Worm (Caenorhabditis elegans): Measurements from ENCODE around the gene R03H10.4.
A peak's percentile ranks its signal among the peaks of the same experiment; 100 is the strongest.

Gene R03H10.4

ce11 chrII:4182364-4182763, 14.1 kb upstream of the R03H10.4 start, which contains the start of gene R03H10.11:
Gene R03H10.11 (plus strand): TSS chrII:4182664.
- TF ChIP-seq athp-1 (tag; optimal IDR thresholded peaks at IDR 0.05) (no peak), F10E7.11 (tag; optimal IDR thresholded peaks at IDR 0.05) (no peak), Y95B8A.8 (GFP tag; IDR thresholded peaks at IDR 0.05) (no peak), cebp-2 (GFP tag; IDR thresholded peaks at IDR 0.05) (no peak), nhr-27 (tag; optimal IDR thresholded peaks at IDR 0.05) (no peak), ceh-91 (GFP tag; IDR thresholded peaks at IDR 0.05) (no peak), tbx-9 (tag; optimal IDR thresholded peaks at IDR 0.05; ENCODE audit: borderline replicate concordance) (no peak), Y56A3A.18 (GFP tag; IDR thresholded peaks at IDR 0.05) (no peak)

ce11 chrII:4179897-4180296, 11.6 kb upstream of the R03H10.4 start, which contains the start of gene R03H10.1:
Gene R03H10.1 (plus strand): TSS chrII:4180248.
- TF ChIP-seq attf-5 (GFP tag; optimal IDR thresholded peaks at IDR 0.05) (no peak), nhr-80 (tag; optimal IDR thresholded peaks at IDR 0.05) (peak; percentile 21), cebp-1 (GFP tag; IDR thresholded peaks at IDR 0.05) (no peak), cebp-1 (tag; optimal IDR thresholded peaks at IDR 0.05) (peak; percentile 20)

ce11 chrII:4178838-4179237, 10.5 kb upstream of the R03H10.4 start, which contains the start of gene R03H10.7:
Gene R03H10.7 (minus strand): TSS chrII:4178938.
- TF ChIP-seq cebp-1 (GFP tag; IDR thresholded peaks at IDR 0.05) = no peak
- TF ChIP-seq cebp-1 (tag; optimal IDR thresholded peaks at IDR 0.05) = no peak
- no peak for TF ChIP-seq ztf-22 (GFP tag; optimal IDR thresholded peaks at IDR 0.05)
- no peak for TF ChIP-seq cebp-2 (GFP tag; IDR thresholded peaks at IDR 0.05)
- TF ChIP-seq B0019.2 (GFP tag; conservative IDR thresholded peaks at IDR 0.05) = no peak
- TF ChIP-seq lag-1 (GFP tag; IDR thresholded peaks at IDR 0.05) = no peak
- no peak for TF ChIP-seq tlf-1 (GFP tag; optimal IDR thresholded peaks at IDR 0.05)
- no peak for TF ChIP-seq bed-1 (GFP tag; IDR thresholded peaks at IDR 0.05)
- TF ChIP-seq F55B11.4 (tag; optimal IDR thresholded peaks at IDR 0.05; ENCODE audit: borderline replicate concordance, insufficient read depth) = no peak
- no peak for TF ChIP-seq Y67H2A.10 (GFP tag; conservative IDR thresholded peaks at IDR 0.05)
- no peak for TF ChIP-seq gei-17 (GFP tag; optimal IDR thresholded peaks at IDR 0.05)
- TF ChIP-seq egrh-3 (GFP tag; IDR thresholded peaks at IDR 0.05) = no peak
- no peak for TF ChIP-seq hrde-1 (tag; optimal IDR thresholded peaks at IDR 0.05; ENCODE audit: borderline replicate concordance)
- no peak for TF ChIP-seq xnd-1 (tag; optimal IDR thresholded peaks at IDR 0.05)
- no peak for TF ChIP-seq lin-54 (GFP tag; optimal IDR thresholded peaks at IDR 0.05)
- no peak for TF ChIP-seq B0336.3 (GFP tag; IDR thresholded peaks at IDR 0.05)
- TF ChIP-seq ceh-100 (GFP tag; IDR thresholded peaks at IDR 0.05) = no peak
- no peak for TF ChIP-seq dpl-1 (GFP tag; optimal IDR thresholded peaks at IDR 0.05)

- TF ChIP-seq cebp-1 (GFP tag; IDR thresholded peaks at IDR 0.05) (peak; percentile 52; the same call in 1 of the 2 replicates), cebp-1 (tag; optimal IDR thresholded peaks at IDR 0.05) (peak; percentile 86), pbrm-1 (GFP tag; IDR thresholded peaks at IDR 0.05) (no peak), T26A5.8 (tag; optimal IDR thresholded peaks at IDR 0.05) (no peak)
Observed at ce11 chrII:4173842-4174241, 5.5 kb upstream of the R03H10.4 start.

- TF ChIP-seq akir-1 (GFP tag; optimal IDR thresholded peaks at IDR 0.05) (no peak), ets-4 (GFP tag; optimal IDR thresholded peaks at IDR 0.05) (no peak), nhr-179 (tag; optimal IDR thresholded peaks at IDR 0.05) (no peak), ztf-3 (GFP tag; optimal IDR thresholded peaks at IDR 0.05) (no peak), hsf-1 (GFP tag; IDR thresholded peaks at IDR 0.05) (no peak), lin-35 (GFP tag; optimal IDR thresholded peaks at IDR 0.05) (no peak), egl-18 (GFP tag; IDR thresholded peaks at IDR 0.05) (no peak)
Observed at ce11 chrII:4173398-4173797, 5.1 kb upstream of the R03H10.4 start, which contains the start of gene R03H10.6. Gene R03H10.6 (minus strand): TSS chrII:4173498.
